Worm (Caenorhabditis elegans) whole organism, mixed stage, embryonic: ENCODE results near the gene C17C3.5.

Experiments used
- M03D4.4 ChIP-seq: sonication (generic microtip); optimal IDR thresholded peaks from 2 replicates; lab custom pipeline; 2017; ENCODE audit warnings: mild to moderate bottlenecking, missing genetic modification characterization, missing compliant biosample characterization
- bed-3 ChIP-seq: fragments of 200-800 bp; sonication (Bioruptor generic); optimal IDR thresholded peaks from 3 replicates; lab custom pipeline; 2018; ENCODE audit warnings: mild to moderate bottlenecking, missing genetic modification characterization, moderate library complexity, missing compliant biosample characterization
- blmp-1 ChIP-seq: fragments of 150-350 bp; optimal IDR thresholded peaks from 2 replicates; lab custom pipeline; 2014; ENCODE audit warnings: missing biosample characterization, missing genetic modification characterization
- ceh-39 ChIP-seq: fragments of 150-350 bp; optimal IDR thresholded peaks from 2 replicates; lab custom pipeline; 2014; ENCODE audit warnings: missing biosample characterization, missing genetic modification characterization
- ceh-43 ChIP-seq: fragments of 200-800 bp; sonication (Bioruptor generic); optimal IDR thresholded peaks from 2 replicates; lab custom pipeline; 2018; ENCODE audit warnings: mild to moderate bottlenecking, missing genetic modification characterization, moderate library complexity, missing compliant biosample characterization
- ceh-83 ChIP-seq: fragments of 200-800 bp; sonication (Bioruptor generic); optimal IDR thresholded peaks from 2 replicates; lab custom pipeline; 2018; ENCODE audit warnings: mild to moderate bottlenecking, missing genetic modification characterization, missing compliant biosample characterization
- ces-1 ChIP-seq: fragments of 150-350 bp; optimal IDR thresholded peaks from 2 replicates; lab custom pipeline; 2014; ENCODE audit warnings: missing biosample characterization, missing genetic modification reagents, missing genetic modification characterization
- cnd-1 ChIP-seq: fragments of 200-800 bp; sonication (Bioruptor generic); optimal IDR thresholded peaks from 2 replicates; lab custom pipeline; 2018; ENCODE audit warnings: mild to moderate bottlenecking, missing genetic modification characterization, missing compliant biosample characterization
- drap-1 ChIP-seq: fragments of 200-800 bp; sonication (Bioruptor generic); optimal IDR thresholded peaks from 3 replicates; lab custom pipeline; 2018; ENCODE audit warnings: mild to moderate bottlenecking, missing genetic modification characterization, missing compliant biosample characterization
- elt-1 ChIP-seq: sonication (generic microtip); optimal IDR thresholded peaks from 2 replicates; lab custom pipeline; 2017; ENCODE audit warnings: missing genetic modification characterization, mild to moderate bottlenecking, missing compliant biosample characterization, antibody characterized with exemption, moderate library complexity, borderline replicate concordance; ENCODE audit not compliant: insufficient read depth
- elt-3 ChIP-seq: fragments of 150-350 bp; optimal IDR thresholded peaks from 2 replicates; lab custom pipeline; 2014; ENCODE audit warnings: missing biosample characterization, missing genetic modification characterization
- flh-1 ChIP-seq: fragments of 200-800 bp; sonication (Bioruptor generic); optimal IDR thresholded peaks from 2 replicates; lab custom pipeline; 2018; ENCODE audit warnings: mild to moderate bottlenecking, missing genetic modification characterization, moderate library complexity, missing compliant biosample characterization
- ham-2 ChIP-seq: fragments of 200-800 bp; sonication (Bioruptor generic); optimal IDR thresholded peaks from 2 replicates; lab custom pipeline; 2018; ENCODE audit warnings: mild to moderate bottlenecking, missing genetic modification characterization, missing compliant biosample characterization
- hlh-1 ChIP-seq: fragments of 150-350 bp; optimal IDR thresholded peaks from 2 replicates; lab custom pipeline; 2014; ENCODE audit warnings: missing biosample characterization, missing genetic modification reagents, missing genetic modification characterization
- lin-13 ChIP-seq: fragments of 150-350 bp; optimal IDR thresholded peaks from 2 replicates; lab custom pipeline; 2014; ENCODE audit warnings: missing biosample characterization, missing genetic modification characterization
- lin-32 ChIP-seq: fragments of 200-800 bp; sonication (Bioruptor generic); optimal IDR thresholded peaks from 2 replicates; lab custom pipeline; 2018; ENCODE audit warnings: mild to moderate bottlenecking, missing genetic modification characterization, missing compliant biosample characterization
- lsy-2 ChIP-seq: fragments of 150-350 bp; optimal IDR thresholded peaks from 2 replicates; lab custom pipeline; 2014; ENCODE audit warnings: missing biosample characterization, missing genetic modification characterization
- mab-5 ChIP-seq: fragments of 150-350 bp; optimal IDR thresholded peaks from 2 replicates; lab custom pipeline; 2014; ENCODE audit warnings: missing biosample characterization, missing genetic modification characterization
- mep-1 ChIP-seq: fragments of 150-350 bp; optimal IDR thresholded peaks from 2 replicates; lab custom pipeline; 2017; ENCODE audit warnings: missing biosample characterization, missing genetic modification reagents, missing genetic modification characterization, inconsistent platforms
- mls-2 ChIP-seq: sonication (generic microtip); optimal IDR thresholded peaks from 2 replicates; lab custom pipeline; 2016; ENCODE audit warnings: mild to moderate bottlenecking, missing genetic modification characterization, moderate library complexity, missing compliant biosample characterization
- nhr-12 ChIP-seq: fragments of 150-350 bp; optimal IDR thresholded peaks from 2 replicates; lab custom pipeline; 2014; ENCODE audit warnings: missing biosample characterization, missing genetic modification characterization
- nhr-2 ChIP-seq: fragments of 150-350 bp; optimal IDR thresholded peaks from 2 replicates; lab custom pipeline; 2014; ENCODE audit warnings: missing biosample characterization, missing genetic modification characterization
- nhr-237 ChIP-seq: fragments of 150-350 bp; optimal IDR thresholded peaks from 2 replicates; lab custom pipeline; 2014; ENCODE audit warnings: missing biosample characterization, missing genetic modification characterization
- nhr-28 ChIP-seq: fragments of 150-350 bp; optimal IDR thresholded peaks from 2 replicates; lab custom pipeline; 2014; ENCODE audit warnings: missing biosample characterization, missing genetic modification characterization
- nhr-76 ChIP-seq: sonication (generic microtip); optimal IDR thresholded peaks from 2 replicates; lab custom pipeline; 2017; ENCODE audit warnings: missing biosample characterization, missing genetic modification characterization
- pha-4 ChIP-seq: fragments of 150-350 bp; optimal IDR thresholded peaks from 2 replicates; lab custom pipeline; 2018; ENCODE audit warnings: missing biosample characterization, missing genetic modification reagents, missing genetic modification characterization
- sem-2 ChIP-seq: fragments of 200-800 bp; sonication (Bioruptor generic); optimal IDR thresholded peaks from 2 replicates; lab custom pipeline; 2018; ENCODE audit warnings: mild to moderate bottlenecking, missing genetic modification characterization, missing compliant biosample characterization
- snpc-4 ChIP-seq: fragments of 150-350 bp; optimal IDR thresholded peaks from 2 replicates; lab custom pipeline; 2014; ENCODE audit warnings: missing biosample characterization, missing genetic modification characterization
- sptf-1 ChIP-seq: sonication (generic microtip); optimal IDR thresholded peaks from 2 replicates; lab custom pipeline; 2017; ENCODE audit warnings: mild to moderate bottlenecking, missing genetic modification characterization, moderate library complexity, missing compliant biosample characterization
- tbx-8 ChIP-seq: fragments of 200-800 bp; sonication (Bioruptor generic); optimal IDR thresholded peaks from 2 replicates; lab custom pipeline; 2018; ENCODE audit warnings: mild to moderate bottlenecking, missing genetic modification characterization, moderate library complexity, missing compliant biosample characterization
- unc-120 ChIP-seq: sonication (generic microtip); optimal IDR thresholded peaks from 2 replicates; lab custom pipeline; 2017; ENCODE audit warnings: missing genetic modification characterization, missing compliant biosample characterization; ENCODE audit not compliant: poor library complexity, severe bottlenecking
- unc-39 ChIP-seq: fragments of 150-350 bp; optimal IDR thresholded peaks from 2 replicates; lab custom pipeline; 2014; ENCODE audit warnings: missing biosample characterization, missing genetic modification characterization
- unc-62 ChIP-seq: fragments of 150-350 bp; optimal IDR thresholded peaks from 2 replicates; lab custom pipeline; 2014; ENCODE audit warnings: missing biosample characterization, missing genetic modification reagents, missing genetic modification characterization
- zip-8 ChIP-seq: fragments of 150-350 bp; optimal IDR thresholded peaks from 2 replicates; lab custom pipeline; 2014; ENCODE audit warnings: missing biosample characterization, missing genetic modification characterization
- ztf-11 ChIP-seq: fragments of 150-350 bp; optimal IDR thresholded peaks from 2 replicates; lab custom pipeline; 2014; ENCODE audit warnings: missing biosample characterization, missing genetic modification characterization

C17C3.5 gene

DNA sequence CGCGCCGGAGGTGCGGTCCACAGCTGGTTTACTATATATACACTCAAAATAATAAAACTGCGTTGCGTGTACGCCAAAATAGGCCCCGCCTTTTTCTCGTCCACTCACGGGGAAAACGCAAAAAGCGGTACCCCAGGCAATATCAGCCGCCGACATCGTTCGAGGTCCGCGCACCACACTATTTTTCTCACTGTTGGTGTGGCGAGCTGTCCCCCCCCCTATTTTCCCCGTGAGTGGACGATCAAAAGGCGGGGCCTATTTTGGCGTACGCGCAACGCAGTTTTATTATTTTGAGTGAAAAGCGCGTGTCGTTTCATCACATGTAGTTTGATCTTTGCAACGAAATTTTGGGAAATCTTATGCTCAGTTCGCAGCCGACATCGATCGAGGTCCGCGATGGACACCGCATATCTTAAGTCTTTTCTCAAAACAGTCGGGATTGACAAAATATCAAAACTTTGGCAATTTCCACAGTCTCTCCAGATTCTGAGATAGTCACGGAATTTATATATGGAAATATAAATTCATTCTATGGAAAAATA is 13.5 kb downstream of the C17C3.5 start:
- TF ChIP-seq cnd-1 (tag; lab: Kevin White, UChicago) (no peak), lin-13 (tag; lab: Kevin White, UChicago) (no peak), nhr-237 (tag; lab: Kevin White, UChicago) (no peak), sem-2 (GFP tag; lab: Kevin White, UChicago) (no peak), blmp-1 (tag; lab: Kevin White, UChicago) (no peak), mls-2 (tag; lab: Kevin White, UChicago) (no peak), ces-1 (GFP tag; lab: Kevin White, UChicago) (no peak), mab-5 (no peak), elt-3 (tag; lab: Kevin White, UChicago) (no peak), elt-1 (tag; lab: Kevin White, UChicago) (no peak), drap-1 (GFP tag; lab: Kevin White, UChicago) (no peak), unc-39 (tag; lab: Kevin White, UChicago) (no peak), nhr-76 (no peak), lin-32 (no peak)

DNA sequence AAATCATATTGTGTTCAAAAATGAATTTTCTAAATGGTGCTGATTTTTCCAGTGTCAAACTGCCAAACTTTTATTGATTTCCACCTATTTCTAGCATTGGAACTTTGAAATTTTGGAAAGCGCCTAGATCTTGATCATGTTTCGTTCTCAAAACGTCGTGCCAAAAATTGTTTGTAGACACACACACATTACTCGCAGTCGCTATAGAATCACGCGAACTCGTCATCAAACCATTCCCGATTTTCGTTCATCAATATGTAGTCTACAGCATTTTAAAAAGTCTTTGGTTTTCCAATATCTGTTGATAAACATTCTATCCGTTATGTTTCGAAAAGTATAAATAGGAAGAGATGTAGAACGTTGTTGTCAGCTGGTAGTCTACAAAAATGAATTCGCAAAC is 18.7 kb downstream of the C17C3.5 start, which contains the start of the genes C17C3.1 and C17C3.15:
Gene C17C3.1 (plus strand): TSS at position 301 of the 400 bp plus-strand sequence.
Gene C17C3.15 (plus strand): TSS at position 383 of the 400 bp plus-strand sequence.
- TF ChIP-seq elt-1 (tag; lab: Kevin White, UChicago) (no peak), cnd-1 (tag; lab: Kevin White, UChicago) (no peak), drap-1 (GFP tag; lab: Kevin White, UChicago) (no peak), flh-1 (GFP tag; lab: Kevin White, UChicago) (no peak), mep-1 (tag; lab: Kevin White, UChicago) (no peak), unc-39 (tag; lab: Kevin White, UChicago) (no peak), ceh-83 (GFP tag; lab: Kevin White, UChicago) (no peak), ceh-43 (GFP tag; lab: Kevin White, UChicago) (no peak)
- TF ChIP-seq, all 35 proteins: peak for 0

DNA sequence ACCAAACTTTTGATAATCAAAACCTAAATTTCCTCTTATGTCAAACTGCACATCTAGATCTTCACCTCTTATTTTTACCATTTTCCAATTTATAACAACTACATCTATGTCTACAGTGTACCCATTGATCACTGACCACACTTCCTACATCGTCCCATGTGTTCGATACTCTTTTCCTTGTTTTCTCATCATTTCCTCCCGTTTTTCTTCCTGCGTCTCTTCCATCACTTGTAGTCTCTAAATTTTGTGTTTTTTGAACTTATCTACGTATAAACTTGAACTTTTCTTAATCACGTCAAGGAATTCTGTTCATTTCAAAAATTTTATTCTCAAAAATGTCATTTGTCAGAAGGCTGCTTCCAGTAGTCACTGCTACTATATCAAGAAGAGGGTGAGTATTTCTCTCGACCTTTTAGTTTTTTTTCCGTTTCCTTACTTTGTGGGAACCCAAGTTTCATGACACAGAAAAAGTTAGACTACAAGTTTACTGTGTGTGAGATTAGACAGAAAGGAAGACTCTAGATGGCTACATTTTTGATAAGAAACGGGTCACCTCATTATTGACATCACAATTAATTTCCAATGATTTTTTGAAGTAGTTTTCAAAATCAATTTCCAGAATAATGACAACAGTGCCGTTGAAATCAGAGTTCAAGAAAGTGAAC is 20.6 kb downstream of the C17C3.5 start:
- TF ChIP-seq snpc-4 (tag; lab: Kevin White, UChicago): no peak
- TF ChIP-seq nhr-12 (tag; lab: Kevin White, UChicago): no peak
- TF ChIP-seq, all 35 proteins: peak for 0

ce11 chrII:5574925-5575324 is 23.3 kb downstream of the C17C3.5 start:
- no peak for TF ChIP-seq lin-32

ce11 chrII:5577060-5577459 is 25.4 kb downstream of the C17C3.5 start:
- no peak for TF ChIP-seq blmp-1 (tag; lab: Kevin White, UChicago)
- TF ChIP-seq lsy-2 (tag; lab: Kevin White, UChicago): no peak
- peak; percentile 21 for TF ChIP-seq sem-2 (GFP tag; lab: Kevin White, UChicago)
- no peak for TF ChIP-seq mep-1 (tag; lab: Kevin White, UChicago)
- no peak for TF ChIP-seq ceh-39 (tag; lab: Kevin White, UChicago)
- no peak for TF ChIP-seq ces-1 (GFP tag; lab: Kevin White, UChicago)
- TF ChIP-seq nhr-28 (tag; lab: Kevin White, UChicago): no peak
- TF ChIP-seq nhr-12 (tag; lab: Kevin White, UChicago): no peak
- no peak for TF ChIP-seq bed-3 (GFP tag; lab: Kevin White, UChicago)
- no peak for TF ChIP-seq nhr-237 (tag; lab: Kevin White, UChicago)
- TF ChIP-seq lin-32: peak; percentile 28
- TF ChIP-seq nhr-2 (tag; lab: Kevin White, UChicago): no peak
- TF ChIP-seq flh-1 (GFP tag; lab: Kevin White, UChicago): peak; percentile 19
- no peak for TF ChIP-seq snpc-4 (tag; lab: Kevin White, UChicago)
- no peak for TF ChIP-seq mab-5
- no peak for TF ChIP-seq hlh-1 (tag; lab: Kevin White, UChicago)
- TF ChIP-seq tbx-8 (GFP tag; lab: Kevin White, UChicago): no peak
- peak; percentile 58 for TF ChIP-seq drap-1 (GFP tag; lab: Kevin White, UChicago)
- TF ChIP-seq unc-39 (tag; lab: Kevin White, UChicago): no peak
- no peak for TF ChIP-seq elt-3 (tag; lab: Kevin White, UChicago)
- TF ChIP-seq mls-2 (tag; lab: Kevin White, UChicago): no peak
- no peak for TF ChIP-seq nhr-76
- no peak for TF ChIP-seq lin-13 (tag; lab: Kevin White, UChicago)
- no peak for TF ChIP-seq ceh-43 (GFP tag; lab: Kevin White, UChicago)
- TF ChIP-seq elt-1 (tag; lab: Kevin White, UChicago): no peak
- peak; percentile 68 for TF ChIP-seq sptf-1 (tag; lab: Kevin White, UChicago)
- TF ChIP-seq unc-120: peak; percentile 24
- peak; percentile 75 for TF ChIP-seq ceh-83 (GFP tag; lab: Kevin White, UChicago)
- no peak for TF ChIP-seq unc-62 (GFP tag; lab: Kevin White, UChicago)
- TF ChIP-seq ztf-11 (tag; lab: Kevin White, UChicago): no peak
- TF ChIP-seq ham-2 (GFP tag; lab: Kevin White, UChicago): peak; percentile 50
- peak; percentile 48 for TF ChIP-seq cnd-1 (tag; lab: Kevin White, UChicago)
- no peak for TF ChIP-seq zip-8
- TF ChIP-seq pha-4 (tag; lab: Kevin White, UChicago): no peak
- TF ChIP-seq M03D4.4 (tag; lab: Kevin White, UChicago): peak; percentile 70
